Fruit fly (Drosophila melanogaster): ENCODE results near the gene Rh7.

Rh7 gene

DNA sequence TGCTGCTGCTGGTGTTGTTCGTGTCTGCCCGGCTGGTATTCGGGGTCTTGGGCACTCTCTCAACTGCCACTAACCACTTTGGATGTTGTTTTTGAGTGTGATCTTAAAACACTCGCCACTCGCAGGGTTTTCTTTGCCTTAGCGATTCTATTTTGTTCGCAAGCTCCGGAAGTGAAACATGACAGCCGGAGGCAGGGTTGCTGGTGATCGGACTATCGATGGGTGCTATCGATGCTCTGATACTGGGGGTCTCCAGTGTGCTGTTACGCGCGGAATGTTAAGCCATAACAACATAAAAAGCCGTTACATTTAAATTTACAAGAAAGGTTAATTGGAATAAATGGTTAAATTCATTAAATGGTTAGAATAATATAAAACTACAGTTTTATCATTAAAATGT is 50.3 kb downstream of the Rh7 start, which contains the start of gene yps (continued):
- TF ChIP-seq aop (GFP tag; IDR thresholded peaks at IDR 0.05) (peak; percentile 42; the same call in 1 of the 2 replicates), scrt (GFP tag; optimal IDR thresholded peaks at IDR 0.05) (peak; percentile 93), CG5245 (GFP tag; optimal IDR thresholded peaks at IDR 0.05) (peak; percentile 84), CG4707 (GFP tag; optimal IDR thresholded peaks at IDR 0.05) (peak; percentile 96), Neu2 (GFP tag; optimal IDR thresholded peaks at IDR 0.05; ENCODE audit: borderline replicate concordance) (peak; percentile 36), CG12391 (tag; optimal IDR thresholded peaks at IDR 0.05) (peak; percentile 94), toy (GFP tag; IDR thresholded peaks at IDR 0.05) (peak; percentile 78; the same call in 1 of the 2 replicates), Hr51 (GFP tag; optimal IDR thresholded peaks at IDR 0.05) (peak; percentile 83 to 95), gro (GFP tag; optimal IDR thresholded peaks at IDR 0.05) (peak; percentile 96), bigmax (GFP tag; optimal IDR thresholded peaks at IDR 0.05) (peak; percentile 90), Dip3 (GFP tag; optimal IDR thresholded peaks at IDR 0.05) (peak; percentile 84), CG12219 (GFP tag; optimal IDR thresholded peaks at IDR 0.05) (peak; percentile 94), dmrt99B (tag; optimal IDR thresholded peaks at IDR 0.05) (peak; percentile 81), CG17568 (GFP tag; optimal IDR thresholded peaks at IDR 0.05) (peak; percentile 96), CG14710 (tag; optimal IDR thresholded peaks at IDR 0.05) (peak; percentile 92), peb (GFP tag; IDR thresholded peaks at IDR 0.05) (peak; percentile 60), en (GFP tag; optimal IDR thresholded peaks at IDR 0.05) (peak; percentile 95), CG5953 (GFP tag; IDR thresholded peaks at IDR 0.05) (peak; percentile 88), Bgb (GFP tag; IDR thresholded peaks at IDR 0.05; ENCODE audit: partially characterized antibody) (peak; percentile 89), zen (tag; optimal IDR thresholded peaks at IDR 0.05) (peak; percentile 77), CG42726 (GFP tag; IDR thresholded peaks at IDR 0.05; ENCODE audit: partially characterized antibody) (peak; percentile 51; the same call in 1 of the 2 replicates), Hand (GFP tag; optimal IDR thresholded peaks at IDR 0.05) (peak; percentile 89), CG6689 (GFP tag; IDR thresholded peaks at IDR 0.05) (peak; percentile 77), Vsx1 (GFP tag; optimal IDR thresholded peaks at IDR 0.05) (peak; percentile 97), HLH4C (GFP tag; IDR thresholded peaks at IDR 0.05; ENCODE audit: partially characterized antibody) (peak; percentile 76), pum (GFP tag; optimal IDR thresholded peaks at IDR 0.05) (peak; percentile 74), insv (GFP tag; optimal IDR thresholded peaks at IDR 0.05) (peak in 1 of 2 experiments; percentile 85), ham (GFP tag; IDR thresholded peaks at IDR 0.05) (peak; percentile 78; the same call in 1 of the 2 replicates), CG10654 (GFP tag; optimal IDR thresholded peaks at IDR 0.05) (peak; percentile 92), sr (GFP tag; IDR thresholded peaks at IDR 0.05) (peak; percentile 96), Hsf (GFP tag; optimal IDR thresholded peaks at IDR 0.05) (peak; percentile 90), CG4820 (GFP tag; optimal IDR thresholded peaks at IDR 0.05) (peak; percentile 67), Atf-2 (GFP tag; optimal IDR thresholded peaks at IDR 0.05) (peak; percentile 87), CG6813 (GFP tag; optimal IDR thresholded peaks at IDR 0.05) (peak; percentile 98), HHEX (GFP tag; optimal IDR thresholded peaks at IDR 0.05) (peak; percentile 97), CG4404 (GFP tag; IDR thresholded peaks at IDR 0.05) (no peak), chinmo (GFP tag; IDR thresholded peaks at IDR 0.05; ENCODE audit: partially characterized antibody) (no peak), ftz-f1 (GFP tag; optimal IDR thresholded peaks at IDR 0.05) (peak; percentile 80), CG9609 (GFP tag; optimal IDR thresholded peaks at IDR 0.05) (peak; percentile 90), CG11504 (tag; optimal IDR thresholded peaks at IDR 0.05) (peak; percentile 85), inv (GFP tag; IDR thresholded peaks at IDR 0.05; ENCODE audit: partially characterized antibody) (peak; percentile 68), chm (GFP tag; IDR thresholded peaks at IDR 0.05) (peak; percentile 98), CG12942 (GFP tag; optimal IDR thresholded peaks at IDR 0.05) (peak; percentile 84), zen2 (GFP tag; IDR thresholded peaks at IDR 0.05; ENCODE audit: partially characterized antibody) (no peak; the same call in 1 of the 3 replicates), CG16779 (GFP tag; IDR thresholded peaks at IDR 0.05) (peak; percentile 85), sens (GFP tag) (peak; percentile 98), Dll (GFP tag; IDR thresholded peaks at IDR 0.05; ENCODE audit: partially characterized antibody) (peak; percentile 69; the same call in 3 of the 4 replicates), chif (GFP tag; optimal IDR thresholded peaks at IDR 0.05) (peak; percentile 81 to 94), salm (tag; optimal IDR thresholded peaks at IDR 0.05) (peak; percentile 86)

Measured in whole organism, embryonic.